Worm (Caenorhabditis elegans) whole organism, young adult: Measurements from ENCODE around the gene C32B5.6.

Source experiments
- F49E8.2 ChIP-seq: sonication (generic microtip); optimal IDR thresholded peaks from 3 replicates; lab custom pipeline; 2017; ENCODE audit warnings: missing genetic modification characterization, mild to moderate bottlenecking, missing compliant biosample characterization, antibody characterized with exemption, moderate library complexity; ENCODE audit not compliant: insufficient read depth
- akir-1 ChIP-seq: fragments of 200-800 bp; sonication (Bioruptor generic); optimal IDR thresholded peaks from 2 replicates; lab custom pipeline; 2018; ENCODE audit warnings: mild to moderate bottlenecking, missing genetic modification characterization, moderate library complexity, missing compliant biosample characterization
- ama-1 ChIP-seq, 3 experiments: fragments of 150-350 bp in 1 of 3; sonication (generic microtip) in 2 of 3; optimal IDR thresholded peaks; 2 replicates each; lab custom pipeline; 2014 to 2018; ENCODE audit warnings: missing biosample characterization in 2 of 3, missing genetic modification characterization in 2 of 3, missing genetic modification reagents in 2 of 3
- aptf-3 ChIP-seq: fragments of 200-800 bp; sonication (Bioruptor generic); IDR thresholded peaks from 2 replicates; pipeline ENCODE4 v1.3.6; 2022; ENCODE audit warnings: missing genetic modification characterization, missing compliant biosample characterization
- atf-7 ChIP-seq: sonication (generic microtip); optimal IDR thresholded peaks from 2 replicates; lab custom pipeline; 2017; ENCODE audit warnings: mild to moderate bottlenecking, missing genetic modification characterization, missing compliant biosample characterization
- cebp-2 ChIP-seq: fragments of 200-800 bp; sonication (Bioruptor generic); IDR thresholded peaks from 2 replicates; pipeline ENCODE4 v1.3.6; 2022; ENCODE audit warnings: missing genetic modification characterization, missing compliant biosample characterization
- egl-18 ChIP-seq: fragments of 200-800 bp; sonication (Bioruptor generic); IDR thresholded peaks from 2 replicates; pipeline ENCODE4 v1.3.6; 2022; ENCODE audit warnings: missing genetic modification reagents, missing genetic modification characterization, missing compliant biosample characterization
- fkh-3 ChIP-seq: sonication (generic microtip); optimal IDR thresholded peaks from 2 replicates; lab custom pipeline; 2016; ENCODE audit warnings: mild to moderate bottlenecking, missing genetic modification characterization, missing compliant biosample characterization
- hlh-12 ChIP-seq: sonication (generic microtip); optimal IDR thresholded peaks from 2 replicates; lab custom pipeline; 2016; ENCODE audit warnings: missing genetic modification characterization, missing compliant biosample characterization
- nhr-27 ChIP-seq: fragments of 200-800 bp; sonication (Bioruptor generic); optimal IDR thresholded peaks from 2 replicates; lab custom pipeline; 2018; ENCODE audit warnings: mild to moderate bottlenecking, missing genetic modification characterization, moderate library complexity, missing compliant biosample characterization
- sdz-38 ChIP-seq: sonication (generic microtip); optimal IDR thresholded peaks from 2 replicates; lab custom pipeline; 2016; ENCODE audit warnings: missing genotype, missing genetic modification characterization, missing compliant biosample characterization
- tbp1 ChIP-seq: fragments of 200-800 bp; sonication (Bioruptor generic); optimal IDR thresholded peaks from 2 replicates; lab custom pipeline; 2018; ENCODE audit warnings: mild to moderate bottlenecking, missing genetic modification characterization, missing compliant biosample characterization
- unc-62 ChIP-seq: fragments of 150-350 bp; optimal IDR thresholded peaks from 2 replicates; lab custom pipeline; 2014; ENCODE audit warnings: missing biosample characterization, missing genetic modification reagents, missing genetic modification characterization
- ztf-26 ChIP-seq: sonication (generic microtip); optimal IDR thresholded peaks from 2 replicates; lab custom pipeline; 2017; ENCODE audit warnings: missing genetic modification characterization, missing compliant biosample characterization

DNA sequence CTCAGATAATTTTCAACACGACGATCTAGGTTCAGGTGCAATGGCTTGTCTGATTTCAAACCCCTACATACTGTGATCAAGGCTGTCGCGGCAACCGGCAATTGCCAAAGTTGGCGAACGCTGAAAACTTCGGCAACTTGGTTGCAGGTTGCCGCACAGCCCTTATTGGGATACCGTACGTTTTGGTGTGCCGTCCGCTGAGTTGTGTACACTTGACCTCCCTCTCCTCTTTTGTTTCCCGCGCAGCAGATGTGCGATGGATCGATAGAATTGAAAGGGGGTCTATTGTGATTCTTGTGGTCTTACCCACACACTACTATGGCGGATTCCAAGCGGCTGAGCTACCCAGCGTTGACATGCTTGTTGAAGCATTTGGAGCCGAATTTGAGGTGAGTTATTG lies 8.0 kb upstream of the C32B5.6 start, which contains the start of the genes C32B5.18 and C32B5.7:
- TF ChIP-seq atf-7 (tag; lab: Kevin White, UChicago) (no peak), fkh-3 (no peak), akir-1 (GFP tag; lab: Kevin White, UChicago) (no peak), F49E8.2 (tag; lab: Kevin White, UChicago) (no peak), cebp-2 (GFP tag; lab: Robert Waterston, UW) (no peak), sdz-38 (no peak), ama-1 (optimal IDR thresholded peaks at IDR 0.05; lab: Kevin White, UChicago) (no peak), ama-1 (GFP tag; optimal IDR thresholded peaks at IDR 0.05; lab: Kevin White, UChicago) (no peak), tbp1 (GFP tag; lab: Kevin White, UChicago) (no peak), egl-18 (GFP tag; lab: Robert Waterston, UW) (0 out of 2 replicates have a peak, but pooled peaks have one; percentile 29), unc-62 (GFP tag; lab: Kevin White, UChicago) (no peak), aptf-3 (no peak), nhr-27 (tag; lab: Kevin White, UChicago) (no peak), hlh-12 (tag; lab: Kevin White, UChicago) (no peak), ztf-26 (tag; lab: Kevin White, UChicago) (no peak)
